Worm (Caenorhabditis elegans): Measurements from ENCODE around the gene T24C2.3.
A peak's percentile ranks its signal among the peaks of the same experiment; 100 is the strongest.

Gene T24C2.3

ce11 chrX:14575920-14576319 lies 32.6 kb downstream of the T24C2.3 start (continued):
- TF ChIP-seq D1046.2 (GFP tag; IDR thresholded peaks at IDR 0.05) (no peak), lir-3 (tag; optimal IDR thresholded peaks at IDR 0.05) (no peak), duxl-1 (tag; optimal IDR thresholded peaks at IDR 0.05; ENCODE audit: poor library complexity) (no peak), zfp-2 (tag; optimal IDR thresholded peaks at IDR 0.05) (no peak)

- TF ChIP-seq unc-62 (GFP tag; optimal IDR thresholded peaks at IDR 0.05 in 1 of 2) (peak in 1 of 2 experiments; percentile 95), unc-62 (tag; optimal IDR thresholded peaks at IDR 0.05) (no peak), duxl-1 (tag; optimal IDR thresholded peaks at IDR 0.05; ENCODE audit: poor library complexity) (no peak), set-16 (GFP tag; IDR thresholded peaks at IDR 0.05) (peak; percentile 80), hlh-11 (tag; optimal IDR thresholded peaks at IDR 0.05) (peak; percentile 37), aha-1 (tag) (no peak), mxl-2 (GFP tag; conservative IDR thresholded peaks at IDR 0.05) (no peak)
Observed at ce11 chrX:14577579-14578127, 34.3 kb downstream of the T24C2.3 start, which contains the start of gene let-4. Gene let-4 (plus strand): TSS chrX:14577935.

ce11 chrX:14580853-14581252 lies 37.5 kb downstream of the T24C2.3 start:
- TF ChIP-seq nhr-48 (tag; optimal IDR thresholded peaks at IDR 0.05) (no peak), nhr-25 (tag; optimal IDR thresholded peaks at IDR 0.05; ENCODE audit: borderline replicate concordance, insufficient read depth) (no peak), D1046.2 (GFP tag; IDR thresholded peaks at IDR 0.05) (no peak), nhr-77 (tag; optimal IDR thresholded peaks at IDR 0.05) (no peak), arid-1 (GFP tag; conservative IDR thresholded peaks at IDR 0.05) (no peak), lin-15B (tag; optimal IDR thresholded peaks at IDR 0.05) (no peak), ztf-7 (tag; optimal IDR thresholded peaks at IDR 0.05) (no peak), nhr-28 (tag; optimal IDR thresholded peaks at IDR 0.05) (no peak), sdz-12 (GFP tag; optimal IDR thresholded peaks at IDR 0.05) (no peak), ceh-20 (GFP tag; IDR thresholded peaks at IDR 0.05) (no peak), Y105C5A.15 (GFP tag; IDR thresholded peaks at IDR 0.05) (no peak), daf-12 (tag; optimal IDR thresholded peaks at IDR 0.05) (no peak), dmd-6 (GFP tag; IDR thresholded peaks at IDR 0.05) (no peak), unc-39 (tag; optimal IDR thresholded peaks at IDR 0.05) (no peak), lin-29 (GFP tag; IDR thresholded peaks at IDR 0.05) (no peak)

- TF ChIP-seq nhr-111 (GFP tag; optimal IDR thresholded peaks at IDR 0.05) (no peak), mxl-3 (GFP tag; optimal IDR thresholded peaks at IDR 0.05) (peak; percentile 57), zag-1 (tag; optimal IDR thresholded peaks at IDR 0.05) (no peak), hlh-11 (tag; optimal IDR thresholded peaks at IDR 0.05) (peak; percentile 26), pha-4 (GFP tag; IDR thresholded peaks at IDR 0.05) (no peak), pha-4 (tag; optimal IDR thresholded peaks at IDR 0.05) (no peak), nhr-28 (tag; optimal IDR thresholded peaks at IDR 0.05) (no peak), lin-13 (GFP tag; optimal IDR thresholded peaks at IDR 0.05) (no peak), ZK337.2 (GFP tag; IDR thresholded peaks at IDR 0.05) (no peak), dmd-6 (GFP tag; IDR thresholded peaks at IDR 0.05) (no peak), nhr-25 (tag; optimal IDR thresholded peaks at IDR 0.05; ENCODE audit: borderline replicate concordance, insufficient read depth) (peak; percentile 69)
Observed at ce11 chrX:14581429-14581828, 38.1 kb downstream of the T24C2.3 start, which contains the start of gene sym-1. Gene sym-1 (plus strand): TSS chrX:14581622.

ce11 chrX:14584335-14584734 lies 41.0 kb downstream of the T24C2.3 start:
- TF ChIP-seq mes-2 (tag; optimal IDR thresholded peaks at IDR 0.05; ENCODE audit: poor library complexity, severe bottlenecking), result peak; percentile 9
- TF ChIP-seq ces-1 (GFP tag; optimal IDR thresholded peaks at IDR 0.05), result no peak
- TF ChIP-seq lim-7 (GFP tag; IDR thresholded peaks at IDR 0.05), result no peak
- peak; percentile 74 for TF ChIP-seq duxl-1 (tag; optimal IDR thresholded peaks at IDR 0.05; ENCODE audit: poor library complexity)
- no peak for TF ChIP-seq nhr-102 (tag; optimal IDR thresholded peaks at IDR 0.05)
- no peak for TF ChIP-seq nhr-48 (tag; optimal IDR thresholded peaks at IDR 0.05)
- no peak for TF ChIP-seq ceh-28 (tag; optimal IDR thresholded peaks at IDR 0.05)
- TF ChIP-seq zip-11 (GFP tag; IDR thresholded peaks at IDR 0.05), result no peak
- no peak for TF ChIP-seq dmd-6 (GFP tag; IDR thresholded peaks at IDR 0.05)
- no peak for TF ChIP-seq ztf-7 (tag; optimal IDR thresholded peaks at IDR 0.05)
- TF ChIP-seq daf-12 (tag; optimal IDR thresholded peaks at IDR 0.05), result no peak
- TF ChIP-seq nhr-41 (GFP tag; IDR thresholded peaks at IDR 0.05), result no peak
- TF ChIP-seq nhr-42 (GFP tag; IDR thresholded peaks at IDR 0.05), result no peak
- TF ChIP-seq ceh-20 (GFP tag; IDR thresholded peaks at IDR 0.05), result no peak
- TF ChIP-seq ama-1 (optimal IDR thresholded peaks at IDR 0.05), result no peak
- no peak for TF ChIP-seq cey-2 (tag; optimal IDR thresholded peaks at IDR 0.05; ENCODE audit: borderline replicate concordance, insufficient read depth)
- TF ChIP-seq mxl-3 (GFP tag; optimal IDR thresholded peaks at IDR 0.05), result no peak
- peak; percentile 41 for TF ChIP-seq aha-1 (tag)
- TF ChIP-seq sdz-12 (GFP tag; optimal IDR thresholded peaks at IDR 0.05), result no peak
- TF ChIP-seq T26A8.4 (GFP tag; IDR thresholded peaks at IDR 0.05), result no peak
- TF ChIP-seq ZK546.5 (tag; optimal IDR thresholded peaks at IDR 0.05), result no peak

All from whole organism, L4 larva.